Fruit fly (Drosophila melanogaster): ENCODE data around the gene CG13926.

The CG13926 gene

DNA sequence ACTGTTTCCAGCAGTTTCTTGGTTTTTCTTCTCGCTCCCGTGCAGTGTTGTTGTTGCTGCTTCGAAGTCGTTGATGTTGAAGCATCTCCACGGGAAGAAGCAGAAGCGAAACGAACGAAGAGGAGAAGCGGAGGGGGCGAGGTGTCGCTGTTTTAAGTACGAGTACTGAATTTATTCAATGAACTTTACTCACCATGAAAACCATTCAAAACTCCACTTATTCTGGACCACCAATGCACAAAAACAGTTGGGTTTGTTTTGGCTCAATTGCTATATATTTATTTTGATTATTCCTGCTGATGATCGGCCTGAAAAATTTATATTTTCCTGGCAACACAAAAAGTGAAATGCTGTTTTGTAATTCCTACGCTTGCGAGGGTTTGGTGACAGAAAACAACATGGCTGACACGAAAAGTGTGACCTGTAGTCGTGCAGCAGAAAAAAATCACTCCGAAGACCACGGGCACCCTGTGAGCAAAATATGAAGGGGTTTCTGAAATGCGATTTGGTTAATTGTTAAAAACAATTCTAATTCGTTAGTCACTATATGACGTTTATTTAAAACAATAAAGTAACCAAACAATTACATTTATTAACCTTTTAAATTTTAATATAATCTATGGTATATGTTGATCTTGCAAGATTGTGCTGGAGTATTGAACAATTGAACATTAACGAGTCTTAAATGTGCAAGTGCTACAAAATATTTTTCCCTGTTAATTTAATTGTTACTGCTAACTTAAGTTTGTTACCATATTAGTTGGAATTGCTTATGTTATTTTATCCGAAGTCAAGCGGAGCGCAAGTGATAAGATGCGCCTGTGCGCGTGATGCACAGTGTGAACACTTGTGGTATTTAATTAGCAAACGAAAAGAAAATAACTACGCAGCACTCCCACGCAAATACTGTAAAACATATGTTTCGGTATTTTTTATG, 49.5 kb downstream of the CG13926 start, which contains the start of gene CG7879 (continued):
- TF ChIP-seq Gug (GFP tag; IDR thresholded peaks at IDR 0.05) (peak; percentile 19; the same call in 1 of the 4 replicates), CG6175 (GFP tag; IDR thresholded peaks at IDR 0.05) (no peak), Atf6 (GFP tag; IDR thresholded peaks at IDR 0.05) (no peak), CG15479 (GFP tag; optimal IDR thresholded peaks at IDR 0.05) (no peak), Ravus (GFP tag; IDR thresholded peaks at IDR 0.05) (no peak), CG8478 (optimal IDR thresholded peaks at IDR 0.05) (no peak), zen (tag; optimal IDR thresholded peaks at IDR 0.05) (no peak), Meics (GFP tag; optimal IDR thresholded peaks at IDR 0.05) (peak; percentile 51), CG10543 (GFP tag; optimal IDR thresholded peaks at IDR 0.05) (no peak), Dad (GFP tag; optimal IDR thresholded peaks at IDR 0.05) (no peak), vvl (GFP tag; IDR thresholded peaks at IDR 0.05) (peak; percentile 17), Mrtf (GFP tag; IDR thresholded peaks at IDR 0.05) (no peak), Bteb2 (GFP tag; optimal IDR thresholded peaks at IDR 0.05) (no peak), CG10209 (GFP tag; optimal IDR thresholded peaks at IDR 0.05) (peak; percentile 16), CG16779 (GFP tag; IDR thresholded peaks at IDR 0.05) (no peak), CG16815 (GFP tag; optimal IDR thresholded peaks at IDR 0.05) (peak; percentile 26), psq (GFP tag; optimal IDR thresholded peaks at IDR 0.05) (peak; percentile 43), gt (GFP tag; IDR thresholded peaks at IDR 0.05) (no peak), Fer2 (tag; optimal IDR thresholded peaks at IDR 0.05) (no peak), CG15696 (tag; optimal IDR thresholded peaks at IDR 0.05) (no peak), CG13624 (GFP tag; optimal IDR thresholded peaks at IDR 0.05) (peak; percentile 10), CG5245 (GFP tag; optimal IDR thresholded peaks at IDR 0.05) (no peak), repo (GFP tag; optimal IDR thresholded peaks at IDR 0.05) (no peak), CG33213 (GFP tag; optimal IDR thresholded peaks at IDR 0.05) (no peak), nau (GFP tag; optimal IDR thresholded peaks at IDR 0.05) (no peak), Camta (GFP tag; optimal IDR thresholded peaks at IDR 0.05) (no peak), ATbp (GFP tag; optimal IDR thresholded peaks at IDR 0.05) (no peak), ewg (GFP tag; optimal IDR thresholded peaks at IDR 0.05) (peak; percentile 33), ranshi (GFP tag; IDR thresholded peaks at IDR 0.05) (no peak), row (GFP tag; IDR thresholded peaks at IDR 0.05) (peak; percentile 79), CG33557 (GFP tag; optimal IDR thresholded peaks at IDR 0.05) (no peak), CG4730 (GFP tag; IDR thresholded peaks at IDR 0.05) (no peak), gfzf (GFP tag; optimal IDR thresholded peaks at IDR 0.05) (peak; percentile 84), CG8765 (GFP tag; IDR thresholded peaks at IDR 0.05) (0 out of 2 replicates have a peak, but pooled peaks have one; percentile 14), dpn (GFP tag; optimal IDR thresholded peaks at IDR 0.05) (peak in 1 of 2 experiments; percentile 11), kni (GFP tag; optimal IDR thresholded peaks at IDR 0.05) (no peak), CG4854 (GFP tag; optimal IDR thresholded peaks at IDR 0.05) (no peak), mld (GFP tag; IDR thresholded peaks at IDR 0.05; ENCODE audit: partially characterized antibody) (no peak), nerfin-1 (tag; optimal IDR thresholded peaks at IDR 0.05) (peak; percentile 98), CG7556 (GFP tag; optimal IDR thresholded peaks at IDR 0.05) (no peak), Oli (tag; optimal IDR thresholded peaks at IDR 0.05) (peak; percentile 42), CG4707 (GFP tag; optimal IDR thresholded peaks at IDR 0.05) (peak; percentile 19), CG12299 (tag; optimal IDR thresholded peaks at IDR 0.05) (peak; percentile 26), Fer3 (tag; optimal IDR thresholded peaks at IDR 0.05) (no peak), CG17612 (GFP tag; IDR thresholded peaks at IDR 0.05) (0 out of 2 replicates have a peak, but pooled peaks have one; percentile 8), Lpt (GFP tag; optimal IDR thresholded peaks at IDR 0.05) (no peak), Scr (GFP tag; IDR thresholded peaks at IDR 0.05; ENCODE audit: partially characterized antibody) (no peak), CG7372 (GFP tag; IDR thresholded peaks at IDR 0.05) (no peak), bsh (GFP tag; optimal IDR thresholded peaks at IDR 0.05) (no peak)
